Worm (Caenorhabditis elegans) whole organism, L3 larva: Measurements from ENCODE around the gene F22F4.9.

Experiments
- R02D3.7 ChIP-seq: fragments of 150-350 bp; optimal IDR thresholded peaks from 2 replicates; lab custom pipeline; 2014; ENCODE audit warnings: missing biosample characterization, missing genetic modification characterization
- aly-2 ChIP-seq: fragments of 150-350 bp; optimal IDR thresholded peaks from 2 replicates; lab custom pipeline; 2014; ENCODE audit warnings: missing biosample characterization, missing genetic modification characterization
- ceh-28 ChIP-seq: fragments of 150-350 bp; optimal IDR thresholded peaks from 2 replicates; lab custom pipeline; 2014; ENCODE audit warnings: missing biosample characterization, missing genetic modification reagents, missing genetic modification characterization
- ceh-82 ChIP-seq: fragments of 150-350 bp; optimal IDR thresholded peaks from 2 replicates; lab custom pipeline; 2014; ENCODE audit warnings: missing biosample characterization, missing genetic modification characterization
- ceh-9 ChIP-seq: sonication (generic microtip); optimal IDR thresholded peaks from 2 replicates; lab custom pipeline; 2018; ENCODE audit warnings: missing biosample characterization, missing genetic modification characterization
- egl-27 ChIP-seq: sonication (generic microtip); optimal IDR thresholded peaks from 4 replicates; lab custom pipeline; 2017; ENCODE audit warnings: missing biosample characterization, missing genetic modification reagents, missing genetic modification characterization
- egl-5 ChIP-seq: fragments of 150-350 bp; optimal IDR thresholded peaks from 2 replicates; lab custom pipeline; 2017; ENCODE audit warnings: missing biosample characterization, missing genetic modification reagents, missing genetic modification characterization, inconsistent platforms
- elt-1 ChIP-seq: fragments of 150-350 bp; optimal IDR thresholded peaks from 2 replicates; lab custom pipeline; 2014; ENCODE audit warnings: missing biosample characterization, missing genetic modification characterization
- elt-2 ChIP-seq: sonication (generic microtip); optimal IDR thresholded peaks from 2 replicates; lab custom pipeline; 2016; ENCODE audit warnings: missing genetic modification reagents, mild to moderate bottlenecking, missing genetic modification characterization, missing compliant biosample characterization
- eor-1 ChIP-seq, 2 experiments: fragments of 150-350 bp; optimal IDR thresholded peaks; 2 replicates each; lab custom pipeline; 2014 to 2018; ENCODE audit warnings: missing biosample characterization in 2 of 2, missing genetic modification characterization in 2 of 2
- fkh-10 ChIP-seq: sonication (generic microtip); optimal IDR thresholded peaks from 2 replicates; lab custom pipeline; 2017; ENCODE audit warnings: missing biosample characterization, missing genetic modification reagents, missing genetic modification characterization
- fos-1 ChIP-seq: fragments of 150-350 bp; optimal IDR thresholded peaks from 2 replicates; lab custom pipeline; 2014; ENCODE audit warnings: missing biosample characterization, missing genetic modification characterization
- hmg-11 ChIP-seq: sonication (generic microtip); optimal IDR thresholded peaks from 2 replicates; lab custom pipeline; 2016; ENCODE audit warnings: missing genetic modification characterization, missing compliant biosample characterization
- jun-1 ChIP-seq: fragments of 150-350 bp; optimal IDR thresholded peaks from 2 replicates; lab custom pipeline; 2014; ENCODE audit warnings: missing biosample characterization, missing genetic modification reagents, missing genetic modification characterization
- lin-15B ChIP-seq: fragments of 150-350 bp; optimal IDR thresholded peaks from 2 replicates; lab custom pipeline; 2014; ENCODE audit warnings: missing biosample characterization, missing genetic modification characterization
- lin-39 ChIP-seq: fragments of 150-350 bp; optimal IDR thresholded peaks from 2 replicates; lab custom pipeline; 2018; ENCODE audit warnings: missing biosample characterization, missing genetic modification reagents, missing genetic modification characterization
- lsy-12 ChIP-seq: sonication (generic microtip); optimal IDR thresholded peaks from 2 replicates; lab custom pipeline; 2016; ENCODE audit warnings: mild to moderate bottlenecking, missing genetic modification characterization, missing compliant biosample characterization
- mml-1 ChIP-seq: fragments of 150-350 bp; sonication (generic microtip); optimal IDR thresholded peaks from 3 replicates; lab custom pipeline; 2014; ENCODE audit warnings: missing biosample characterization, missing genetic modification characterization
- nhr-11 ChIP-seq: fragments of 150-350 bp; optimal IDR thresholded peaks from 2 replicates; lab custom pipeline; 2014; ENCODE audit warnings: missing biosample characterization, missing genetic modification characterization
- nhr-12 ChIP-seq: fragments of 150-350 bp; optimal IDR thresholded peaks from 2 replicates; lab custom pipeline; 2014; ENCODE audit warnings: missing biosample characterization, missing genetic modification characterization
- nhr-23 ChIP-seq: fragments of 150-350 bp; optimal IDR thresholded peaks from 2 replicates; lab custom pipeline; 2014; ENCODE audit warnings: missing biosample characterization, missing genetic modification reagents, missing genetic modification characterization
- nhr-25 ChIP-seq: sonication (generic microtip); optimal IDR thresholded peaks from 2 replicates; lab custom pipeline; 2017; ENCODE audit warnings: missing biosample characterization, missing genetic modification characterization
- nhr-28 ChIP-seq: fragments of 150-350 bp; optimal IDR thresholded peaks from 2 replicates; lab custom pipeline; 2014; ENCODE audit warnings: missing biosample characterization, missing genetic modification characterization
- nhr-43 ChIP-seq: sonication (generic microtip); optimal IDR thresholded peaks from 2 replicates; lab custom pipeline; 2016; ENCODE audit warnings: mild to moderate bottlenecking, missing genetic modification characterization, missing compliant biosample characterization; ENCODE audit not compliant: poor library complexity, severe bottlenecking
- nhr-67 ChIP-seq: fragments of 150-350 bp; optimal IDR thresholded peaks from 2 replicates; lab custom pipeline; 2014; ENCODE audit warnings: missing biosample characterization, missing genetic modification characterization
- nhr-76 ChIP-seq: fragments of 150-350 bp; sonication (generic microtip); optimal IDR thresholded peaks from 5 replicates; lab custom pipeline; 2014; ENCODE audit warnings: missing biosample characterization, missing genetic modification characterization
- nhr-77 ChIP-seq: fragments of 150-350 bp; optimal IDR thresholded peaks from 2 replicates; lab custom pipeline; 2014; ENCODE audit warnings: missing biosample characterization, missing genetic modification characterization
- skn-1 ChIP-seq: fragments of 150-350 bp; optimal IDR thresholded peaks from 2 replicates; lab custom pipeline; 2014; ENCODE audit warnings: missing biosample characterization, missing genetic modification characterization
- snpc-4 ChIP-seq: fragments of 150-350 bp; optimal IDR thresholded peaks from 2 replicates; lab custom pipeline; 2014; ENCODE audit warnings: missing biosample characterization, missing genetic modification characterization
- ztf-11 ChIP-seq: fragments of 150-350 bp; optimal IDR thresholded peaks from 2 replicates; lab custom pipeline; 2014; ENCODE audit warnings: missing biosample characterization, missing genetic modification characterization
- ztf-4 ChIP-seq: fragments of 150-350 bp; optimal IDR thresholded peaks from 2 replicates; lab custom pipeline; 2014; ENCODE audit warnings: missing biosample characterization, missing genetic modification characterization

F22F4.9 gene

ce11 chrX:6010573-6010972 is 11.3 kb upstream of the F22F4.9 start, which contains the start of gene C09B8.3:
Gene C09B8.3, minus strand, starts transcription at chrX:6010673.
- TF ChIP-seq mml-1 (tag; lab: Kevin White, UChicago), result no peak

- TF ChIP-seq aly-2 (tag; lab: Kevin White, UChicago) (no peak), ceh-82 (tag; lab: Kevin White, UChicago) (no peak), ztf-11 (no peak), lsy-12 (tag; lab: Kevin White, UChicago) (no peak), fkh-10 (GFP tag; lab: Kevin White, UChicago) (no peak), nhr-43 (peak; percentile 41)
Measured at ce11 chrX:6004315-6004714, 5.0 kb upstream of the F22F4.9 start.

ce11 chrX:6003853-6004252 is 4.5 kb upstream of the F22F4.9 start, which contains the start of gene sups-1:
Gene sups-1, plus strand, starts transcription at chrX:6004153.
- TF ChIP-seq nhr-28 (tag; lab: Kevin White, UChicago) (no peak), R02D3.7 (tag; lab: Kevin White, UChicago) (no peak), egl-27 (tag; lab: Kevin White, UChicago) (no peak), nhr-76 (tag; lab: Kevin White, UChicago) (no peak), jun-1 (no peak), snpc-4 (no peak), fos-1 (tag; lab: Kevin White, UChicago) (no peak), nhr-43 (no peak), ceh-28 (tag; lab: Kevin White, UChicago) (no peak), aly-2 (tag; lab: Kevin White, UChicago) (no peak), nhr-11 (no peak), elt-2 (tag; lab: Kevin White, UChicago) (no peak)

ce11 chrX:6002479-6002878 is 3.2 kb upstream of the F22F4.9 start:
- TF ChIP-seq skn-1 (no peak), elt-1 (tag; lab: Kevin White, UChicago) (no peak), hmg-11 (tag; lab: Kevin White, UChicago) (no peak), nhr-11 (no peak), aly-2 (tag; lab: Kevin White, UChicago) (no peak), egl-5 (tag; lab: Kevin White, UChicago) (no peak), nhr-25 (tag; lab: Kevin White, UChicago) (no peak), ztf-4 (tag; lab: Kevin White, UChicago) (no peak), nhr-43 (no peak), ceh-9 (no peak), lin-15B (tag; lab: Kevin White, UChicago) (no peak)

- no peak for TF ChIP-seq jun-1
- no peak for TF ChIP-seq aly-2 (tag; lab: Kevin White, UChicago)
- no peak for TF ChIP-seq nhr-23 (tag; lab: Kevin White, UChicago)
- no peak for TF ChIP-seq nhr-77 (tag; lab: Kevin White, UChicago)
- no peak for TF ChIP-seq nhr-12 (tag; lab: Kevin White, UChicago)
- no peak for TF ChIP-seq mml-1 (tag; lab: Kevin White, UChicago)
- TF ChIP-seq snpc-4, result no peak
- TF ChIP-seq elt-1 (tag; lab: Kevin White, UChicago), result no peak
- no peak for TF ChIP-seq lin-39
- TF ChIP-seq, all 47 proteins: peak for 0
Measured at ce11 chrX:6001432-6001831, 2.1 kb upstream of the F22F4.9 start, which contains the start of gene F22F4.4. Gene F22F4.4, minus strand, starts transcription at chrX:6001532.

ce11 chrX:5995613-5996206 is 3.6 kb downstream of the F22F4.9 start, which contains the start of gene inx-3:
Gene inx-3, plus strand, starts transcription at chrX:5996156.
- no peak for TF ChIP-seq fos-1 (tag; lab: Kevin White, UChicago)
- no peak for TF ChIP-seq nhr-12 (tag; lab: Kevin White, UChicago)
- TF ChIP-seq nhr-67 (tag; lab: Kevin White, UChicago), result no peak
- TF ChIP-seq nhr-23 (tag; lab: Kevin White, UChicago), result no peak
- no peak for TF ChIP-seq fkh-10 (GFP tag; lab: Kevin White, UChicago)
- TF ChIP-seq ceh-28 (tag; lab: Kevin White, UChicago), result no peak
- TF ChIP-seq eor-1 (tag; optimal IDR thresholded peaks at IDR 0.05; lab: Kevin White, UChicago), result no peak
- no peak for TF ChIP-seq aly-2 (tag; lab: Kevin White, UChicago)
- no peak for TF ChIP-seq R02D3.7 (tag; lab: Kevin White, UChicago)
- no peak for TF ChIP-seq nhr-28 (tag; lab: Kevin White, UChicago)
